Worm (Caenorhabditis elegans): ENCODE measurements around the gene F46G10.1.

Gene F46G10.1

ce11 chrX:13337728-13338127 lies 26.2 kb upstream of the F46G10.1 start, which contains the start of gene ptr-24:
ptr-24 (plus strand) TSS chrX:13338028.
- TF ChIP-seq ZK546.5 (tag; optimal IDR thresholded peaks at IDR 0.05) = no peak
- TF ChIP-seq mdl-1 (tag; optimal IDR thresholded peaks at IDR 0.05) = no peak
- no peak for TF ChIP-seq egl-27 (tag; optimal IDR thresholded peaks at IDR 0.05)
- no peak for TF ChIP-seq nhr-10 (tag; optimal IDR thresholded peaks at IDR 0.05)
- TF ChIP-seq Y55F3AM.14 (GFP tag; optimal IDR thresholded peaks at IDR 0.05) = no peak
- TF ChIP-seq nhr-6 (tag; optimal IDR thresholded peaks at IDR 0.05) = no peak
- no peak for TF ChIP-seq ztf-1 (GFP tag; conservative IDR thresholded peaks at IDR 0.05)
- no peak for TF ChIP-seq nhr-77 (tag; optimal IDR thresholded peaks at IDR 0.05)
- no peak for TF ChIP-seq dmd-4 (tag; optimal IDR thresholded peaks at IDR 0.05)
- no peak for TF ChIP-seq aly-2 (tag; optimal IDR thresholded peaks at IDR 0.05)
- TF ChIP-seq unc-39 (tag; optimal IDR thresholded peaks at IDR 0.05) = no peak
- no peak for TF ChIP-seq alr-1 (tag; optimal IDR thresholded peaks at IDR 0.05)
- no peak for TF ChIP-seq skn-1 (tag; optimal IDR thresholded peaks at IDR 0.05)
- no peak for TF ChIP-seq nhr-21 (tag; optimal IDR thresholded peaks at IDR 0.05)
- no peak for TF ChIP-seq zag-1 (tag; optimal IDR thresholded peaks at IDR 0.05)

ce11 chrX:13337000-13337399 lies 25.4 kb upstream of the F46G10.1 start:
- TF ChIP-seq ztf-4 (tag; optimal IDR thresholded peaks at IDR 0.05) = no peak
- TF ChIP-seq mdl-1 (tag; optimal IDR thresholded peaks at IDR 0.05) = peak in 1 of 2 experiments; percentile 15
- no peak for TF ChIP-seq fos-1 (tag; optimal IDR thresholded peaks at IDR 0.05)
- no peak for TF ChIP-seq elt-1 (tag; optimal IDR thresholded peaks at IDR 0.05)
- TF ChIP-seq lin-39 (tag; optimal IDR thresholded peaks at IDR 0.05) = no peak
- no peak for TF ChIP-seq dmd-4 (tag; optimal IDR thresholded peaks at IDR 0.05)
- TF ChIP-seq ceh-82 (tag; optimal IDR thresholded peaks at IDR 0.05) = no peak
- TF ChIP-seq nhr-23 (tag; optimal IDR thresholded peaks at IDR 0.05) = no peak
- peak; percentile 66 for TF ChIP-seq nhr-129 (tag; optimal IDR thresholded peaks at IDR 0.05)
- TF ChIP-seq skn-1 (tag; optimal IDR thresholded peaks at IDR 0.05) = no peak
- peak; percentile 18 for TF ChIP-seq sem-4 (tag; optimal IDR thresholded peaks at IDR 0.05)
- TF ChIP-seq mab-5 (tag; optimal IDR thresholded peaks at IDR 0.05) = peak; percentile 32
- peak; percentile 15 for TF ChIP-seq C34F6.9 (tag; optimal IDR thresholded peaks at IDR 0.05)

ce11 chrX:13333835-13334234 lies 22.3 kb upstream of the F46G10.1 start, which contains the start of gene F46G10.4:
F46G10.4 (plus strand) TSS chrX:13334046.
- TF ChIP-seq nhr-21 (tag; optimal IDR thresholded peaks at IDR 0.05) = no peak
- TF ChIP-seq sma-3 (GFP tag; optimal IDR thresholded peaks at IDR 0.05) = no peak
- TF ChIP-seq elt-1 (tag; optimal IDR thresholded peaks at IDR 0.05) = no peak
- TF ChIP-seq ztf-1 (GFP tag; conservative IDR thresholded peaks at IDR 0.05) = no peak
- TF ChIP-seq snpc-4 (tag; optimal IDR thresholded peaks at IDR 0.05) = no peak
- no peak for TF ChIP-seq sma-9 (GFP tag; optimal IDR thresholded peaks at IDR 0.05)
- TF ChIP-seq sma-9 (tag; optimal IDR thresholded peaks at IDR 0.05) = no peak
- no peak for TF ChIP-seq nhr-237 (tag; optimal IDR thresholded peaks at IDR 0.05)
- no peak for TF ChIP-seq egl-27 (tag; optimal IDR thresholded peaks at IDR 0.05)
- TF ChIP-seq nhr-25 (tag; optimal IDR thresholded peaks at IDR 0.05) = no peak
- TF ChIP-seq F13H6.1 (tag; optimal IDR thresholded peaks at IDR 0.05) = no peak
- no peak for TF ChIP-seq ztf-4 (tag; optimal IDR thresholded peaks at IDR 0.05)
- TF ChIP-seq ama-1 (optimal IDR thresholded peaks at IDR 0.05) = no peak
- peak; percentile 15 for TF ChIP-seq crh-2 (tag; optimal IDR thresholded peaks at IDR 0.05)
- TF ChIP-seq fos-1 (tag; optimal IDR thresholded peaks at IDR 0.05) = peak; percentile 92

- no peak for TF ChIP-seq nhr-10 (tag; optimal IDR thresholded peaks at IDR 0.05)
- TF ChIP-seq lsy-2 (tag; optimal IDR thresholded peaks at IDR 0.05) = no peak
- TF ChIP-seq nhr-11 (tag; optimal IDR thresholded peaks at IDR 0.05) = no peak
- no peak for TF ChIP-seq ztf-4 (tag; optimal IDR thresholded peaks at IDR 0.05)
- no peak for TF ChIP-seq R02D3.7 (tag; optimal IDR thresholded peaks at IDR 0.05)
- TF ChIP-seq lin-39 (tag; optimal IDR thresholded peaks at IDR 0.05) = no peak
- TF ChIP-seq lin-13 (GFP tag; optimal IDR thresholded peaks at IDR 0.05) = no peak
- TF ChIP-seq nhr-23 (tag; optimal IDR thresholded peaks at IDR 0.05) = no peak
- TF ChIP-seq unc-39 (tag; optimal IDR thresholded peaks at IDR 0.05) = no peak
- TF ChIP-seq nhr-237 (tag; optimal IDR thresholded peaks at IDR 0.05) = no peak
- no peak for TF ChIP-seq sma-9 (GFP tag; optimal IDR thresholded peaks at IDR 0.05)
- TF ChIP-seq sma-9 (tag; optimal IDR thresholded peaks at IDR 0.05) = no peak
- TF ChIP-seq dmd-4 (tag; optimal IDR thresholded peaks at IDR 0.05) = no peak
Observed at ce11 chrX:13331386-13331785, 19.8 kb upstream of the F46G10.1 start, which contains the start of gene sir-2.3. sir-2.3 (plus strand) TSS chrX:13331686.

All from whole organism, L2 larva.